Fruit fly (Drosophila melanogaster): Measurements from ENCODE around the gene CG13895.

Gene CG13895

DNA sequence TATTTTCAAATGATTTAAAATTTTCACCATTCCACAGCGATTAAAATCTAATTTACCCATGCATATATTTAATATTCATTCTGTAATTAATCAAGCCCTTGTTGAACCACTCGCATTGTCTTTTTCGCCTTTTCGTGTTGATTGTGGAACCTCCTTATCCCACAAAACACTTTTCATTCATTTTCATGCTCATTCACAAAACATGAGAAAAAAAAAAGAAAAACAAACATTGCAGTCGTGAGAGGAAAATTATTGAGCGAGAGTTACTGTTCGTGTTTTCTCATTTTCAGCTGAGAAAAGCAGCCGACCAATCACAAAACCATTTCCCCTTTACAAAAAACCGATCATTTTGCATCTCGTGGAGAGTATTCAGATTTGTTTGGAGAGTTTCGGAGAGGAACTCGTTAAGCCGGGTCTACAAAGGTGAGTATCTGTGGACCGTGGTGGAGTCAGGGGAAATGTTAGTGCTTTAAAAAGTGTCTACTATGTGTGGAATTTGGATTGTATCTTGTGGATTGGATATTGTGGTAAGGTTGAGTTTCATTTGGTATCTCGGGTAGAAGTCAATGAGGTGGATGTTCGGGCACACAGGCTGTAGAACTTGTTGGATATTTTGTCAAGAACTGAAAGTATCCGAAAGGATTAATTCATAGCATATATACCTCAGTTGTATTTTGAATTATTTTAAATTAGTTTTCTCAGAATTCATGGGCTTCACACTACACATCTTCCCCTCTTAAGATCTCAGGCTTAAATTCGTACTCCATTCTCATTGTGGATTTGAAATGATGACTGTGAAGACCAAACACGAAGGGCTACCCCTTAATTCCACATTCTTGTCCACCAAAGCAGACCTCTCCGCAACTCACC is 40.6 kb upstream of the CG13895 start (continued):
- TF ChIP-seq NC2β (GFP tag; optimal IDR thresholded peaks at IDR 0.05) = no peak
- TF ChIP-seq nom (GFP tag; optimal IDR thresholded peaks at IDR 0.05) = peak; percentile 34
- no peak for TF ChIP-seq CG13894 (tag; optimal IDR thresholded peaks at IDR 0.05)
- peak; percentile 98 for TF ChIP-seq Nf-YB (GFP tag; optimal IDR thresholded peaks at IDR 0.05)
- TF ChIP-seq sc (optimal IDR thresholded peaks at IDR 0.05) = no peak
- no peak for TF ChIP-seq sc (GFP tag; optimal IDR thresholded peaks at IDR 0.05)
- TF ChIP-seq btn (GFP tag; optimal IDR thresholded peaks at IDR 0.05) = no peak
- peak; percentile 65; the same call in 2 of the 3 replicates for TF ChIP-seq z (GFP tag; IDR thresholded peaks at IDR 0.05)
- peak; percentile 96 for TF ChIP-seq Nf-YC (tag; optimal IDR thresholded peaks at IDR 0.05)
- TF ChIP-seq zen2 (GFP tag; IDR thresholded peaks at IDR 0.05; ENCODE audit: partially characterized antibody) = peak; percentile 48; the same call in 1 of the 3 replicates
- peak; percentile 14 for TF ChIP-seq CG7556 (GFP tag; optimal IDR thresholded peaks at IDR 0.05)
- peak; percentile 19 for TF ChIP-seq exex (tag; optimal IDR thresholded peaks at IDR 0.05)
- TF ChIP-seq CG4820 (GFP tag; optimal IDR thresholded peaks at IDR 0.05) = no peak
- TF ChIP-seq CG2199 (GFP tag; IDR thresholded peaks at IDR 0.05) = peak; percentile 51; the same call in 1 of the 3 replicates
- TF ChIP-seq onecut (GFP tag; IDR thresholded peaks at IDR 0.05) = peak; percentile 41; the same call in 1 of the 2 replicates
- no peak for TF ChIP-seq unpg (GFP tag; optimal IDR thresholded peaks at IDR 0.05)
- no peak for TF ChIP-seq gcm (GFP tag; optimal IDR thresholded peaks at IDR 0.05)
- no peak for TF ChIP-seq CG10565 (GFP tag; optimal IDR thresholded peaks at IDR 0.05)
- TF ChIP-seq dan (GFP tag; IDR thresholded peaks at IDR 0.05) = no peak
- no peak for TF ChIP-seq Fer3 (tag; optimal IDR thresholded peaks at IDR 0.05)
- no peak for TF ChIP-seq Hr78 (GFP tag; optimal IDR thresholded peaks at IDR 0.05)
- TF ChIP-seq CG9727 (GFP tag; optimal IDR thresholded peaks at IDR 0.05) = no peak
- peak; percentile 83 for TF ChIP-seq sqz (GFP tag; optimal IDR thresholded peaks at IDR 0.05)
- TF ChIP-seq Usf (GFP tag; optimal IDR thresholded peaks at IDR 0.05) = no peak
- TF ChIP-seq tll (GFP tag; optimal IDR thresholded peaks at IDR 0.05) = peak in 1 of 2 experiments; percentile 6
- TF ChIP-seq chinmo (GFP tag; IDR thresholded peaks at IDR 0.05; ENCODE audit: partially characterized antibody) = peak; percentile 62; the same call in 2 of the 4 replicates
- TF ChIP-seq ATbp (GFP tag; optimal IDR thresholded peaks at IDR 0.05) = no peak
- TF ChIP-seq CG4707 (GFP tag; optimal IDR thresholded peaks at IDR 0.05) = peak; percentile 4
- no peak for TF ChIP-seq vnd (GFP tag; IDR thresholded peaks at IDR 0.05; ENCODE audit: partially characterized antibody)
- TF ChIP-seq CG13296 (GFP tag; optimal IDR thresholded peaks at IDR 0.05) = no peak
- no peak for TF ChIP-seq CG14014 (GFP tag; IDR thresholded peaks at IDR 0.05)
- TF ChIP-seq pros (GFP tag; optimal IDR thresholded peaks at IDR 0.05) = peak; percentile 31
- TF ChIP-seq ash1 (GFP tag; optimal IDR thresholded peaks at IDR 0.05) = peak; percentile 38
- TF ChIP-seq CG17361 (GFP tag; IDR thresholded peaks at IDR 0.05) = peak; percentile 3; the same call in 1 of the 3 replicates
- TF ChIP-seq eve (GFP tag; optimal IDR thresholded peaks at IDR 0.05) = peak in 1 of 2 experiments; percentile 71
- no peak for TF ChIP-seq CG11247 (GFP tag; IDR thresholded peaks at IDR 0.05)
- no peak for TF ChIP-seq jumu (GFP tag; optimal IDR thresholded peaks at IDR 0.05)
- no peak for TF ChIP-seq Hmr (GFP tag; optimal IDR thresholded peaks at IDR 0.05)
- TF ChIP-seq gsb-n (tag; optimal IDR thresholded peaks at IDR 0.05) = peak; percentile 57
- peak; percentile 54 for TF ChIP-seq Drgx (GFP tag; IDR thresholded peaks at IDR 0.05)
- TF ChIP-seq lola (GFP tag; optimal IDR thresholded peaks at IDR 0.05) = peak in 1 of 3 experiments; percentile 31
- TF ChIP-seq Deaf1 (tag; optimal IDR thresholded peaks at IDR 0.05) = peak; percentile 96
- TF ChIP-seq Mrtf (GFP tag; IDR thresholded peaks at IDR 0.05) = no peak
- peak; percentile 47; the same call in 1 of the 3 replicates for TF ChIP-seq Doc3 (GFP tag; IDR thresholded peaks at IDR 0.05; ENCODE audit: partially characterized antibody)
- TF ChIP-seq CG15479 (GFP tag; optimal IDR thresholded peaks at IDR 0.05) = no peak
- TF ChIP-seq CG2712 (tag; optimal IDR thresholded peaks at IDR 0.05) = peak; percentile 44
- no peak for TF ChIP-seq crol (GFP tag; IDR thresholded peaks at IDR 0.05)

Measured in whole organism, embryonic.